Fruit fly (Drosophila melanogaster) whole organism, prepupa: Measurements from ENCODE around the gene CG6652.

Source experiments
- Blimp-1 ChIP-seq: fragments of 200-800 bp; sonication (Bioruptor generic); optimal IDR thresholded peaks from 3 replicates; lab custom pipeline; 2017; ENCODE audit warnings: missing biosample characterization, missing genetic modification characterization, mild to moderate bottlenecking, moderate library complexity, missing genetic modification reagents
- CG10631 ChIP-seq: fragments of 200-800 bp; sonication (Bioruptor generic); optimal IDR thresholded peaks from 2 replicates; lab custom pipeline; 2016; ENCODE audit warnings: missing biosample characterization, missing genetic modification characterization
- CG11762 ChIP-seq: fragments of 200-800 bp; sonication (Bioruptor generic); optimal IDR thresholded peaks from 3 replicates; lab custom pipeline; 2016; ENCODE audit warnings: missing biosample characterization, missing genetic modification characterization; ENCODE audit not compliant: insufficient read depth
- CG11902 ChIP-seq: fragments of 200-800 bp; sonication (Bioruptor generic); optimal IDR thresholded peaks from 3 replicates; lab custom pipeline; 2016; ENCODE audit warnings: missing biosample characterization, missing genetic modification characterization
- CG15336 ChIP-seq: fragments of 200-800 bp; sonication (Bioruptor generic); IDR thresholded peaks from 2 replicates; pipeline ENCODE4 v1.3.6; 2022; ENCODE audit warnings: missing biosample characterization, missing genetic modification characterization
- CG1621 ChIP-seq: fragments of 200-800 bp; sonication (Bioruptor generic); optimal IDR thresholded peaks from 3 replicates; lab custom pipeline; 2018; ENCODE audit warnings: missing biosample characterization, mild to moderate bottlenecking, missing genetic modification characterization
- CG3032 ChIP-seq: fragments of 200-800 bp; optimal IDR thresholded peaks from 2 replicates; lab custom pipeline; 2019; ENCODE audit warnings: missing biosample characterization, mild to moderate bottlenecking, missing genetic modification characterization, moderate library complexity
- CG31627 ChIP-seq: fragments of 200-800 bp; sonication (Bioruptor generic); optimal IDR thresholded peaks from 3 replicates; lab custom pipeline; 2016; ENCODE audit warnings: missing biosample characterization, missing genetic modification characterization
- CG34406 ChIP-seq: fragments of 200-800 bp; sonication (Bioruptor generic); optimal IDR thresholded peaks from 3 replicates; lab custom pipeline; 2016; ENCODE audit warnings: missing biosample characterization, missing genetic modification characterization
- CG3919 ChIP-seq: fragments of 200-800 bp; sonication (Bioruptor generic); optimal IDR thresholded peaks from 3 replicates; lab custom pipeline; 2016; ENCODE audit warnings: missing biosample characterization, missing genetic modification characterization
- CG6163 ChIP-seq: fragments of 200-800 bp; sonication (Bioruptor generic); IDR thresholded peaks from 3 replicates; pipeline ENCODE4 v1.3.6; 2022; ENCODE audit warnings: missing biosample characterization, missing genetic modification characterization
- CG6276 ChIP-seq: fragments of 200-800 bp; sonication (Bioruptor generic); optimal IDR thresholded peaks from 2 replicates; lab custom pipeline; 2017; ENCODE audit warnings: missing biosample characterization, mild to moderate bottlenecking, missing genetic modification characterization
- CG6792 ChIP-seq: fragments of 200-800 bp; sonication (Bioruptor generic); optimal IDR thresholded peaks from 3 replicates; lab custom pipeline; 2016; ENCODE audit warnings: missing biosample characterization, missing genetic modification characterization
- CG8319 ChIP-seq: fragments of 200-800 bp; sonication (Bioruptor generic); optimal IDR thresholded peaks from 3 replicates; lab custom pipeline; 2016; ENCODE audit warnings: missing biosample characterization, missing genetic modification characterization
- CG9139 ChIP-seq: fragments of 200-800 bp; sonication (Bioruptor generic); optimal IDR thresholded peaks from 3 replicates; lab custom pipeline; 2017; ENCODE audit warnings: missing biosample characterization, mild to moderate bottlenecking, missing genetic modification characterization
- Eip75B ChIP-seq: fragments of 200-800 bp; sonication (Bioruptor generic); optimal IDR thresholded peaks from 3 replicates; lab custom pipeline; 2016; ENCODE audit warnings: missing biosample characterization, missing genetic modification characterization
- Eip78C ChIP-seq: fragments of 200-800 bp; sonication (Bioruptor generic); peaks from one replicate; lab custom pipeline; 2016; ENCODE audit warnings: missing biosample characterization, missing genetic modification characterization
- Ets21C ChIP-seq: fragments of 200-800 bp; sonication (Bioruptor generic); optimal IDR thresholded peaks from 3 replicates; lab custom pipeline; 2016; ENCODE audit warnings: missing biosample characterization, missing genetic modification characterization
- Hr38 ChIP-seq: sonication (Bioruptor generic); optimal IDR thresholded peaks from 2 replicates; lab custom pipeline; 2016; ENCODE audit warnings: missing biosample characterization, missing genetic modification characterization
- Hr39 ChIP-seq: fragments of 200-800 bp; sonication (Bioruptor generic); optimal IDR thresholded peaks from 2 replicates; lab custom pipeline; 2016; ENCODE audit warnings: missing biosample characterization, missing genetic modification characterization
- Lpt ChIP-seq: fragments of 200-800 bp; sonication (Bioruptor generic); optimal IDR thresholded peaks from 3 replicates; lab custom pipeline; 2016; ENCODE audit warnings: missing biosample characterization, missing genetic modification characterization
- OdsH ChIP-seq: fragments of 200-800 bp; sonication (Bioruptor generic); optimal IDR thresholded peaks from 3 replicates; lab custom pipeline; 2016; ENCODE audit warnings: missing biosample characterization, missing genetic modification characterization
- Smox ChIP-seq: fragments of 200-800 bp; sonication (Bioruptor generic); optimal IDR thresholded peaks from 3 replicates; lab custom pipeline; 2016; ENCODE audit warnings: missing biosample characterization, missing genetic modification characterization
- Sox14 ChIP-seq: fragments of 200-800 bp; sonication (Bioruptor generic); optimal IDR thresholded peaks from 3 replicates; lab custom pipeline; 2016; ENCODE audit warnings: missing biosample characterization, missing genetic modification characterization
- achi ChIP-seq: fragments of 200-800 bp; sonication (Bioruptor generic); optimal IDR thresholded peaks from 3 replicates; lab custom pipeline; 2016; ENCODE audit warnings: missing biosample characterization, missing genetic modification characterization
- acj6 ChIP-seq: fragments of 200-800 bp; sonication (Bioruptor generic); optimal IDR thresholded peaks from 3 replicates; lab custom pipeline; 2016; ENCODE audit warnings: missing biosample characterization, missing genetic modification characterization
- cyc ChIP-seq: fragments of 200-800 bp; sonication (Bioruptor generic); optimal IDR thresholded peaks from 3 replicates; lab custom pipeline; 2016; ENCODE audit warnings: missing biosample characterization, missing genetic modification characterization
- dsx ChIP-seq: fragments of 200-800 bp; optimal IDR thresholded peaks from 3 replicates; lab custom pipeline; 2019; ENCODE audit warnings: missing biosample characterization, mild to moderate bottlenecking, missing genetic modification characterization, moderate library complexity; ENCODE audit not compliant: poor library complexity, severe bottlenecking
- eg ChIP-seq: fragments of 200-800 bp; sonication (Bioruptor generic); IDR thresholded peaks from 3 replicates; pipeline ENCODE4 v1.3.6; 2022; ENCODE audit warnings: missing biosample characterization, missing genetic modification characterization
- fd59A ChIP-seq: fragments of 200-800 bp; sonication (Bioruptor generic); optimal IDR thresholded peaks from 2 replicates; lab custom pipeline; 2017; ENCODE audit warnings: missing biosample characterization, mild to moderate bottlenecking, missing genetic modification characterization, missing genetic modification reagents
- fkh ChIP-seq: fragments of 200-800 bp; sonication (Bioruptor generic); optimal IDR thresholded peaks from 3 replicates; lab custom pipeline; 2017; ENCODE audit warnings: missing biosample characterization, mild to moderate bottlenecking, missing genetic modification characterization, moderate library complexity
- lz ChIP-seq: fragments of 200-800 bp; sonication (Bioruptor generic); optimal IDR thresholded peaks from 3 replicates; lab custom pipeline; 2016; ENCODE audit warnings: missing biosample characterization, missing genetic modification characterization
- net ChIP-seq: fragments of 200-800 bp; sonication (Bioruptor generic); optimal IDR thresholded peaks from 3 replicates; lab custom pipeline; 2016; ENCODE audit warnings: missing biosample characterization, missing genetic modification characterization
- pdm3 ChIP-seq: fragments of 200-800 bp; sonication (Bioruptor generic); optimal IDR thresholded peaks from 3 replicates; lab custom pipeline; 2016; ENCODE audit warnings: missing biosample characterization, missing genetic modification characterization
- salr ChIP-seq, 2 experiments: fragments of 200-800 bp; sonication (Bioruptor generic); optimal IDR thresholded peaks; 3 replicates each; lab custom pipeline; 2016 to 2018; ENCODE audit warnings: missing biosample characterization in 2 of 2, missing genetic modification characterization in 2 of 2, mild to moderate bottlenecking in 1 of 2
- svp ChIP-seq: fragments of 200-800 bp; sonication (Bioruptor generic); peaks from one replicate; lab custom pipeline; 2016; ENCODE audit warnings: missing biosample characterization, missing genetic modification characterization
- vri ChIP-seq: fragments of 200-800 bp; sonication (Bioruptor generic); optimal IDR thresholded peaks from 3 replicates; lab custom pipeline; 2016; ENCODE audit warnings: missing biosample characterization, mild to moderate bottlenecking, missing genetic modification characterization

Gene CG6652

dm6 chr3L:17012017-17012719 lies 10.5 kb downstream of the CG6652 start, which contains the start of gene CG3764 (continued):
- TF ChIP-seq eg (peak; percentile 39), Lpt (GFP tag; lab: Kevin White, UChicago) (no peak), Ets21C (GFP tag; lab: Kevin White, UChicago) (peak; percentile 36), CG6792 (GFP tag; lab: Kevin White, UChicago) (peak; percentile 33), CG6163 (GFP tag; lab: Robert Waterston, UW) (peak; percentile 70), fd59A (GFP tag; lab: Kevin White, UChicago) (no peak), CG11762 (GFP tag; lab: Kevin White, UChicago) (no peak), fkh (GFP tag; lab: Kevin White, UChicago) (peak; percentile 99), achi (GFP tag; lab: Kevin White, UChicago) (peak; percentile 52), CG3919 (peak; percentile 75), CG11902 (no peak), CG31627 (GFP tag; lab: Kevin White, UChicago) (peak; percentile 37), Eip75B (GFP tag; lab: Kevin White, UChicago) (peak; percentile 55), salr (GFP tag; optimal IDR thresholded peaks at IDR 0.05; lab: Kevin White, UChicago) (peak in 1 of 2 experiments; percentile 65), CG3032 (tag; lab: Kevin White, UChicago) (peak; percentile 28), CG10631 (GFP tag; lab: Kevin White, UChicago) (no peak), CG15336 (no peak; the same call in 1 of the 2 replicates), CG8319 (GFP tag; lab: Kevin White, UChicago) (peak; percentile 25), vri (peak; percentile 30), lz (GFP tag; lab: Kevin White, UChicago) (peak; percentile 66), dsx (GFP tag; lab: Kevin White, UChicago) (peak; percentile 17), Hr39 (GFP tag; lab: Kevin White, UChicago) (peak; percentile 49), CG34406 (peak; percentile 54), CG9139 (GFP tag; lab: Kevin White, UChicago) (peak; percentile 37), cyc (GFP tag; lab: Kevin White, UChicago) (peak; percentile 63), CG1621 (tag; lab: Kevin White, UChicago) (peak; percentile 35), Sox14 (peak; percentile 68), acj6 (GFP tag; lab: Kevin White, UChicago) (peak; percentile 43), OdsH (GFP tag; lab: Kevin White, UChicago) (peak; percentile 43), pdm3 (GFP tag; lab: Kevin White, UChicago) (peak; percentile 52), net (GFP tag; lab: Kevin White, UChicago) (peak; percentile 65), Hr38 (no peak), Smox (GFP tag; lab: Kevin White, UChicago) (peak; percentile 34), Eip78C (GFP tag; lab: Kevin White, UChicago) (peak; percentile 74)

dm6 chr3L:17011351-17012016 lies 11.2 kb downstream of the CG6652 start:
- TF ChIP-seq Blimp-1, result peak; percentile 98
- peak; percentile 93 for TF ChIP-seq svp (GFP tag; lab: Kevin White, UChicago)
- TF ChIP-seq eg, result no peak
- no peak for TF ChIP-seq CG3032 (tag; lab: Kevin White, UChicago)
- TF ChIP-seq CG6276, result peak; percentile 11
- TF ChIP-seq Lpt (GFP tag; lab: Kevin White, UChicago), result peak; percentile 16
